Worm (Caenorhabditis elegans) whole organism, L4/young adult: ENCODE measurements around the gene vps-36.

Experiments
- W03F9.2 ChIP-seq: fragments of 150-350 bp; optimal IDR thresholded peaks from 2 replicates; lab custom pipeline; 2014; ENCODE audit warnings: missing biosample characterization, missing genetic modification characterization
- dao-5 ChIP-seq: sonication (generic microtip); optimal IDR thresholded peaks from 2 replicates; lab custom pipeline; 2016; ENCODE audit warnings: missing genotype, missing genetic modification characterization, moderate library complexity, missing compliant biosample characterization
- him-1 ChIP-seq: sonication (generic microtip); optimal IDR thresholded peaks from 2 replicates; lab custom pipeline; 2016; ENCODE audit warnings: missing genotype, missing genetic modification reagents, missing genetic modification characterization, missing compliant biosample characterization

The vps-36 gene

ce11 chrV:10960544-10960943 is at the start of gene vps-36:
TSS of gene vps-36 (minus strand) at chrV:10960669.
- TF ChIP-seq dao-5 (tag; lab: Kevin White, UChicago) (no peak), him-1 (no peak), W03F9.2 (tag; lab: Kevin White, UChicago) (no peak)

ce11 chrV:11009124-11009524 is 48.7 kb upstream of the vps-36 start:
- no peak for TF ChIP-seq dao-5 (tag; lab: Kevin White, UChicago)
- no peak for TF ChIP-seq him-1
- no peak for TF ChIP-seq W03F9.2 (tag; lab: Kevin White, UChicago)

- TF ChIP-seq dao-5 (tag; lab: Kevin White, UChicago) = no peak
- TF ChIP-seq W03F9.2 (tag; lab: Kevin White, UChicago) = no peak
- no peak for TF ChIP-seq him-1
Measured at ce11 chrV:11007651-11008050, 47.2 kb upstream of the vps-36 start.

ce11 chrV:11004094-11004493 is 43.6 kb upstream of the vps-36 start:
- TF ChIP-seq dao-5 (tag; lab: Kevin White, UChicago) = no peak
- no peak for TF ChIP-seq him-1
- TF ChIP-seq W03F9.2 (tag; lab: Kevin White, UChicago) = no peak

ce11 chrV:11002434-11002833 is 42.0 kb upstream of the vps-36 start, which contains the start of gene F53B7.4:
TSS of gene F53B7.4 (minus strand) at chrV:11002534.
- TF ChIP-seq him-1 = no peak
- no peak for TF ChIP-seq dao-5 (tag; lab: Kevin White, UChicago)
- TF ChIP-seq W03F9.2 (tag; lab: Kevin White, UChicago) = no peak

ce11 chrV:11000650-11001049 is 40.2 kb upstream of the vps-36 start, which contains the start of gene isy-1:
TSS of gene isy-1 (minus strand) at chrV:11000699.
- TF ChIP-seq dao-5 (tag; lab: Kevin White, UChicago) = no peak
- TF ChIP-seq him-1 = no peak
- TF ChIP-seq W03F9.2 (tag; lab: Kevin White, UChicago) = peak; percentile 59

ce11 chrV:10998797-10999196 is 38.3 kb upstream of the vps-36 start, which contains the start of gene F53B7.7:
TSS of gene F53B7.7 (plus strand) at chrV:10999097.
- TF ChIP-seq him-1 (no peak), dao-5 (tag; lab: Kevin White, UChicago) (no peak), W03F9.2 (tag; lab: Kevin White, UChicago) (no peak)

ce11 chrV:10991789-10992188 is 31.3 kb upstream of the vps-36 start, which contains the start of gene frpr-9:
TSS of gene frpr-9 (plus strand) at chrV:10992089.
- TF ChIP-seq him-1 (no peak), dao-5 (tag; lab: Kevin White, UChicago) (no peak), W03F9.2 (tag; lab: Kevin White, UChicago) (no peak)

ce11 chrV:10981113-10981512 is 20.6 kb upstream of the vps-36 start, which contains the start of gene fig-1:
TSS of gene fig-1 (minus strand) at chrV:10981213.
- TF ChIP-seq W03F9.2 (tag; lab: Kevin White, UChicago) (no peak), him-1 (no peak), dao-5 (tag; lab: Kevin White, UChicago) (no peak)

- TF ChIP-seq W03F9.2 (tag; lab: Kevin White, UChicago) = no peak
- no peak for TF ChIP-seq him-1
- no peak for TF ChIP-seq dao-5 (tag; lab: Kevin White, UChicago)
Measured at ce11 chrV:10975091-10975490, 14.6 kb upstream of the vps-36 start.

- TF ChIP-seq him-1 (no peak), dao-5 (tag; lab: Kevin White, UChicago) (no peak), W03F9.2 (tag; lab: Kevin White, UChicago) (no peak)
Measured at ce11 chrV:10970930-10971329, 10.5 kb upstream of the vps-36 start.

- TF ChIP-seq dao-5 (tag; lab: Kevin White, UChicago) (no peak), W03F9.2 (tag; lab: Kevin White, UChicago) (no peak), him-1 (no peak)
Measured at ce11 chrV:10970070-10970469, 9.6 kb upstream of the vps-36 start, which contains the start of gene F17C11.22. TSS of gene F17C11.22 (minus strand) at chrV:10970170.

- TF ChIP-seq dao-5 (tag; lab: Kevin White, UChicago) (no peak), him-1 (no peak), W03F9.2 (tag; lab: Kevin White, UChicago) (no peak)
Measured at ce11 chrV:10967594-10968273, 7.3 kb upstream of the vps-36 start.

- TF ChIP-seq dao-5 (tag; lab: Kevin White, UChicago) (no peak), W03F9.2 (tag; lab: Kevin White, UChicago) (no peak), him-1 (no peak)
Measured at ce11 chrV:10966874-10967273, 6.4 kb upstream of the vps-36 start.
